Fruit fly (Drosophila melanogaster) whole organism, embryonic: ENCODE measurements around the gene elB.

ENCODE experiments used
- ATbp ChIP-seq: fragments of 200-800 bp; sonication (Bioruptor generic); optimal IDR thresholded peaks from 2 replicates; lab custom pipeline; 2017; ENCODE audit warnings: missing biosample characterization, mild to moderate bottlenecking, missing genetic modification characterization, missing genetic modification reagents
- Awh ChIP-seq: fragments of 200-800 bp; sonication (Bioruptor generic); IDR thresholded peaks from 2 replicates; pipeline ENCODE4, ENCODE4 v1.3.6; 2022; ENCODE audit warnings: missing biosample characterization, missing genetic modification characterization
- CG10543 ChIP-seq: fragments of 200-800 bp; sonication (Bioruptor generic); optimal IDR thresholded peaks from 3 replicates; lab custom pipeline; 2017; ENCODE audit warnings: missing biosample characterization, mild to moderate bottlenecking, missing genetic modification characterization, moderate library complexity
- CG14050 ChIP-seq: fragments of 200-800 bp; sonication (Bioruptor generic); IDR thresholded peaks from 3 replicates; pipeline ENCODE4 v1.3.6; 2022; ENCODE audit warnings: missing biosample characterization, missing genetic modification characterization
- CG1529 ChIP-seq: fragments of 200-800 bp; sonication (Bioruptor generic); optimal IDR thresholded peaks from 3 replicates; lab custom pipeline; 2018; ENCODE audit warnings: missing biosample characterization, missing genetic modification characterization
- CG4282 ChIP-seq: fragments of 200-800 bp; sonication (Bioruptor generic); optimal IDR thresholded peaks from 2 replicates; lab custom pipeline; 2016; ENCODE audit warnings: missing biosample characterization, missing genetic modification characterization
- CG5953 ChIP-seq: fragments of 200-800 bp; sonication (Bioruptor generic); IDR thresholded peaks from 2 replicates; pipeline ENCODE4 v1.3.6; 2022; ENCODE audit warnings: missing biosample characterization, missing genetic modification characterization
- CG6813 ChIP-seq: fragments of 200-800 bp; sonication (Bioruptor generic); optimal IDR thresholded peaks from 2 replicates; lab custom pipeline; 2017; ENCODE audit warnings: missing biosample characterization, missing genetic modification characterization, mild to moderate bottlenecking, moderate library complexity, missing genetic modification reagents
- CG7372 ChIP-seq: fragments of 200-800 bp; sonication (Bioruptor generic); IDR thresholded peaks from 2 replicates; pipeline ENCODE4 v1.3.6; 2022; ENCODE audit warnings: missing biosample characterization, missing genetic modification characterization
- CG7928 ChIP-seq: fragments of 200-800 bp; sonication (Bioruptor generic); optimal IDR thresholded peaks from 2 replicates; lab custom pipeline; 2017; ENCODE audit warnings: missing biosample characterization, mild to moderate bottlenecking, missing genetic modification characterization
- CG7963 ChIP-seq: fragments of 200-800 bp; sonication (Bioruptor generic); IDR thresholded peaks from 3 replicates; pipeline ENCODE4 v1.3.6; 2022; ENCODE audit warnings: missing biosample characterization, missing genetic modification characterization; ENCODE audit not compliant: partially characterized antibody
- CG8290 ChIP-seq, 3 experiments: fragments of 200-800 bp; sonication (Bioruptor generic); optimal IDR thresholded peaks; 2 replicates each; lab custom pipeline; 2016 to 2019; ENCODE audit warnings: missing biosample characterization in 3 of 3, missing genetic modification characterization in 3 of 3, mild to moderate bottlenecking in 2 of 3, moderate library complexity in 1 of 3
- CG8765 ChIP-seq: fragments of 200-800 bp; sonication (Bioruptor generic); IDR thresholded peaks from 2 replicates; pipeline ENCODE4 v1.3.6; 2022; ENCODE audit warnings: missing biosample characterization, missing genetic modification characterization
- Gug ChIP-seq: fragments of 200-800 bp; sonication (Bioruptor generic); IDR thresholded peaks from 4 replicates; pipeline ENCODE4 v1.3.6; 2022; ENCODE audit warnings: missing biosample characterization, missing genetic modification characterization
- HHEX ChIP-seq: fragments of 200-800 bp; sonication (Bioruptor generic); optimal IDR thresholded peaks from 3 replicates; lab custom pipeline; 2017; ENCODE audit warnings: missing biosample characterization, mild to moderate bottlenecking, missing genetic modification characterization, missing genetic modification reagents
- Lhr ChIP-seq: fragments of 200-800 bp; sonication (Bioruptor generic); optimal IDR thresholded peaks from 3 replicates; lab custom pipeline; 2017; ENCODE audit warnings: mild to moderate bottlenecking, missing biosample characterization, missing genetic modification reagents, missing genetic modification characterization
- Pdp1 ChIP-seq, 2 experiments: fragments of 200-800 bp; sonication (Bioruptor generic); optimal IDR thresholded peaks; 3 replicates each; lab custom pipeline; 2016; ENCODE audit warnings: missing biosample characterization in 2 of 2, missing genetic modification characterization in 2 of 2, mild to moderate bottlenecking in 1 of 2, moderate library complexity in 1 of 2
- Poxn ChIP-seq: fragments of 200-800 bp; sonication (Bioruptor generic); IDR thresholded peaks from 2 replicates; pipeline ENCODE4 v1.3.6; 2022; ENCODE audit warnings: missing biosample characterization, missing genetic modification characterization
- Sin3A ChIP-seq: fragments of >200 bp; optimal IDR thresholded peaks from 2 replicates; lab custom pipeline; 2018
- Six4 ChIP-seq: fragments of 200-800 bp; sonication (Bioruptor generic); optimal IDR thresholded peaks from 2 replicates; lab custom pipeline; 2016; ENCODE audit warnings: missing biosample characterization, missing genetic modification characterization
- Stat92E ChIP-seq, 3 experiments: fragments of >200 bp in 2 of 3; fragments of 200-800 bp in 1 of 3; sonication (Bioruptor generic) in 1 of 3; optimal IDR thresholded peaks; 2 replicates each; lab custom pipeline; 2017 to 2019; ENCODE audit warnings: missing biosample characterization in 3 of 3, missing genetic modification characterization in 3 of 3, mild to moderate bottlenecking in 1 of 3, moderate library complexity in 1 of 3
- YL-1 ChIP-seq: fragments of 200-800 bp; sonication (Bioruptor generic); optimal IDR thresholded peaks from 3 replicates; lab custom pipeline; 2017; ENCODE audit warnings: missing biosample characterization, mild to moderate bottlenecking, missing genetic modification characterization
- ap ChIP-seq: fragments of 200-800 bp; sonication (Bioruptor generic); IDR thresholded peaks from 2 replicates; pipeline ENCODE4 v1.3.6; 2022; ENCODE audit warnings: missing biosample characterization, missing genetic modification characterization
- chm ChIP-seq: fragments of 200-800 bp; sonication (Bioruptor generic); IDR thresholded peaks from 2 replicates; pipeline ENCODE4 v1.3.6; 2022; ENCODE audit warnings: missing biosample characterization, missing genetic modification characterization
- ci ChIP-seq: fragments of 200-800 bp; sonication (Bioruptor generic); IDR thresholded peaks from 3 replicates; pipeline ENCODE4 v1.3.6; 2022; ENCODE audit warnings: missing biosample characterization, missing genetic modification characterization
- fru ChIP-seq: fragments of >200 bp; optimal IDR thresholded peaks from 2 replicates; lab custom pipeline; 2017
- ftz-f1 ChIP-seq: fragments of 200-800 bp; sonication (Bioruptor generic); optimal IDR thresholded peaks from 2 replicates; lab custom pipeline; 2016; ENCODE audit warnings: missing biosample characterization, missing genetic modification characterization
- ham ChIP-seq: fragments of 200-800 bp; sonication (Bioruptor generic); IDR thresholded peaks from 2 replicates; pipeline ENCODE4 v1.3.6; 2022; ENCODE audit warnings: missing biosample characterization, missing genetic modification characterization
- kay ChIP-seq: fragments of 200-800 bp; sonication (Bioruptor generic); optimal IDR thresholded peaks from 2 replicates; lab custom pipeline; 2016; ENCODE audit warnings: missing biosample characterization, missing genetic modification characterization
- kni ChIP-seq: fragments of 200-800 bp; sonication (Bioruptor generic); optimal IDR thresholded peaks from 3 replicates; lab custom pipeline; 2017; ENCODE audit warnings: mild to moderate bottlenecking, missing biosample characterization, missing genetic modification reagents, missing genetic modification characterization
- mld ChIP-seq: fragments of 200-800 bp; sonication (Bioruptor generic); IDR thresholded peaks from 3 replicates; pipeline ENCODE4 v1.3.6; 2022; ENCODE audit warnings: missing biosample characterization, missing genetic modification characterization; ENCODE audit not compliant: partially characterized antibody
- prd ChIP-seq, 3 experiments: fragments of >200 bp in 2 of 3; fragments of 200-800 bp in 1 of 3; sonication (Bioruptor generic) in 1 of 3; optimal IDR thresholded peaks in 2 of 3; IDR thresholded peaks in 1 of 3; 2 replicates in 2 of 3; 3 replicates in 1 of 3; pipeline versions ENCODE4 v1.3.6 to Lab custom; 2017 to 2022; ENCODE audit warnings: missing biosample characterization in 1 of 3, missing genetic modification characterization in 1 of 3
- pum ChIP-seq: fragments of 200-800 bp; sonication (Bioruptor generic); optimal IDR thresholded peaks from 2 replicates; lab custom pipeline; 2016; ENCODE audit warnings: missing biosample characterization, missing genetic modification characterization
- sc ChIP-seq, 3 experiments: fragments of >200 bp in 2 of 3; fragments of 200-800 bp in 1 of 3; sonication (Bioruptor generic) in 1 of 3; optimal IDR thresholded peaks; 2 replicates in 2 of 3; 3 replicates in 1 of 3; lab custom pipeline; 2017; ENCODE audit warnings: mild to moderate bottlenecking in 1 of 3, missing biosample characterization in 1 of 3, missing genetic modification characterization in 1 of 3, missing genetic modification reagents in 1 of 3
- sd ChIP-seq: fragments of 200-800 bp; sonication (Bioruptor generic); optimal IDR thresholded peaks from 3 replicates; lab custom pipeline; 2018; ENCODE audit warnings: missing biosample characterization, mild to moderate bottlenecking, missing genetic modification characterization, moderate library complexity
- sens ChIP-seq: fragments of 200-800 bp; sonication (Bioruptor generic); peaks from one replicate; lab custom pipeline; 2016; ENCODE audit warnings: missing biosample characterization, missing genetic modification characterization
- shn ChIP-seq: fragments of 200-800 bp; sonication (Bioruptor generic); optimal IDR thresholded peaks from 3 replicates; lab custom pipeline; 2016; ENCODE audit warnings: missing biosample characterization, missing genetic modification characterization
- sima ChIP-seq: fragments of 200-800 bp; sonication (Bioruptor generic); optimal IDR thresholded peaks from 2 replicates; lab custom pipeline; 2016; ENCODE audit warnings: missing biosample characterization, missing genetic modification characterization
- sqz ChIP-seq: fragments of 200-800 bp; sonication (Bioruptor generic); optimal IDR thresholded peaks from 3 replicates; lab custom pipeline; 2018; ENCODE audit warnings: missing biosample characterization, mild to moderate bottlenecking, missing genetic modification characterization
- unc-4 ChIP-seq: fragments of 200-800 bp; sonication (Bioruptor generic); IDR thresholded peaks from 2 replicates; pipeline ENCODE4 v1.3.6; 2022; ENCODE audit warnings: missing biosample characterization, missing genetic modification characterization; ENCODE audit not compliant: partially characterized antibody
- unpg ChIP-seq: fragments of 200-800 bp; sonication (Bioruptor generic); optimal IDR thresholded peaks from 3 replicates; lab custom pipeline; 2018; ENCODE audit warnings: missing biosample characterization, mild to moderate bottlenecking, missing genetic modification characterization, moderate library complexity
- vvl ChIP-seq: fragments of 200-800 bp; sonication (Bioruptor generic); IDR thresholded peaks from 2 replicates; pipeline ENCODE4 v1.3.6; 2022; ENCODE audit warnings: missing biosample characterization, missing genetic modification characterization
- zf30C ChIP-seq: fragments of 200-800 bp; sonication (Bioruptor generic); optimal IDR thresholded peaks from 3 replicates; lab custom pipeline; 2018; ENCODE audit warnings: missing biosample characterization, mild to moderate bottlenecking, missing genetic modification characterization

Gene elB

DNA sequence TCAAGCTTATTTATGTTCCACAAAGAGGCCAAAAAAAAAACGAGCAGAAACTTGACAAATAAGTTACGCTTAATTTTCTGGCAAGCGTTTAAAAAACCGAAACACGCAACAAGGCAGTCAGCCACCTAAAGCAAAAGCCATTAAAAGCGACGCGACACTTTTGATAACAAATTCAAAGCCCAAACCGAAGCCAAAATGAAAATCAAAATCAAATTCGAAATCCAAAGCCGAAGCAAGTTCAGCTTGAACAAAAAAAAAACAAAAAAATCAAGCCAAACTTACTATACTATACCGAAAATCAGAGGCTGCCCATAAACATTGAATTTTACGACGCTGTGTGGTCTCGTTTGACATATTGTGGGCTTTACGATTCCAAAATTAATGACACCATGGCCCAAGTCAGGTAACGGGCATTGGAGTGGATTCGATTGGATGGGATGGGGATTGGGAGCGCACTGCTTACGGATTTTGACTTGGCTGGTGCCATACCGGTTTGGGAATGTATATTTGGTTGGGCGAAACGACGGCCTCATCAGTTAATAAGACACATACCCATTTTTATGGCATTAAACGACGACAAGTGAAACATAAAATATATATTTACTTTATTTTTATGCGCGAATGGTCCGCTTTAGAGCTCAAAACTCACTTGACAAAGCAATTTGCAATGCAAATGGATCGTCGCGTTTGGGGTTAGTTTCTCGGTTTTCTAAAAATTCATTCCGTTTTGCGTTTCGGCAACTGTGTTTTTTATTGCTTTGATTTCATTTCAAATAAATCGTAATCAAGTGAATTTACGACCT, 12.9 kb upstream of the elB start (continued):
- TF ChIP-seq ci = peak; percentile 58; the same call in 1 of the 3 replicates
- no peak for TF ChIP-seq CG7372 (GFP tag; lab: Robert Waterston, UW)
- no peak for TF ChIP-seq CG14050 (GFP tag; lab: Robert Waterston, UW)
- TF ChIP-seq CG7963 (GFP tag; lab: Robert Waterston, UW) = no peak
- TF ChIP-seq Awh (GFP tag; lab: Robert Waterston, UW) = peak; percentile 77
- peak; percentile 76 for TF ChIP-seq sqz (GFP tag; lab: Kevin White, UChicago)
- no peak for TF ChIP-seq fru (lab: Kevin White, UChicago)
- no peak for TF ChIP-seq Stat92E (GFP tag; optimal IDR thresholded peaks at IDR 0.05; lab: Kevin White, UChicago)
- TF ChIP-seq Sin3A (lab: Kevin White, UChicago) = no peak
- TF ChIP-seq prd (optimal IDR thresholded peaks at IDR 0.05; lab: Kevin White, UChicago) = no peak
- no peak for TF ChIP-seq prd (GFP tag; IDR thresholded peaks at IDR 0.05; lab: Robert Waterston, UW)
- TF ChIP-seq Gug (GFP tag; lab: Robert Waterston, UW) = no peak
- TF ChIP-seq CG10543 (GFP tag; lab: Kevin White, UChicago) = peak; percentile 67
- no peak for TF ChIP-seq shn (GFP tag; lab: Kevin White, UChicago)
- peak; percentile 88 for TF ChIP-seq vvl (GFP tag; lab: Robert Waterston, UW)
- no peak for TF ChIP-seq YL-1 (GFP tag; lab: Kevin White, UChicago)
- no peak for TF ChIP-seq Six4
- no peak for TF ChIP-seq sc (optimal IDR thresholded peaks at IDR 0.05; lab: Kevin White, UChicago)
- no peak for TF ChIP-seq sc (GFP tag; optimal IDR thresholded peaks at IDR 0.05; lab: Kevin White, UChicago)
- peak; percentile 6 for TF ChIP-seq ATbp (GFP tag; lab: Kevin White, UChicago)
- TF ChIP-seq kni (GFP tag; lab: Kevin White, UChicago) = peak; percentile 80
- TF ChIP-seq mld (GFP tag; lab: Robert Waterston, UW) = no peak
- no peak for TF ChIP-seq ham (GFP tag; lab: Robert Waterston, UW)
- peak; percentile 38 for TF ChIP-seq sens (GFP tag; lab: Kevin White, UChicago)
- no peak for TF ChIP-seq CG6813
- peak; percentile 17; the same call in 1 of the 2 replicates for TF ChIP-seq chm (GFP tag; lab: Robert Waterston, UW)
- TF ChIP-seq ftz-f1 (GFP tag; lab: Kevin White, UChicago) = no peak
- no peak for TF ChIP-seq CG8765 (GFP tag; lab: Robert Waterston, UW)
- no peak for TF ChIP-seq CG4282
- TF ChIP-seq sima (GFP tag; lab: Kevin White, UChicago) = no peak
- TF ChIP-seq CG5953 (GFP tag; lab: Robert Waterston, UW) = no peak
- TF ChIP-seq unc-4 (GFP tag; lab: Robert Waterston, UW) = no peak
- no peak for TF ChIP-seq Lhr (GFP tag; lab: Kevin White, UChicago)
- TF ChIP-seq Pdp1 (GFP tag; optimal IDR thresholded peaks at IDR 0.05; lab: Kevin White, UChicago) = peak in 1 of 2 experiments; percentile 16
- TF ChIP-seq CG8290 (GFP tag; optimal IDR thresholded peaks at IDR 0.05; lab: Kevin White, UChicago) = no peak
- TF ChIP-seq CG8290 (tag; optimal IDR thresholded peaks at IDR 0.05; lab: Kevin White, UChicago) = peak in 1 of 2 experiments; percentile 24
- TF ChIP-seq pum = no peak
- no peak for TF ChIP-seq zf30C (GFP tag; lab: Kevin White, UChicago)
- TF ChIP-seq CG7928 (GFP tag; lab: Kevin White, UChicago) = no peak
- TF ChIP-seq HHEX (GFP tag; lab: Kevin White, UChicago) = no peak
- TF ChIP-seq unpg (GFP tag; lab: Kevin White, UChicago) = no peak
- peak; percentile 63 for TF ChIP-seq sd (tag; lab: Kevin White, UChicago)
- no peak for TF ChIP-seq kay (GFP tag; lab: Kevin White, UChicago)
- TF ChIP-seq CG1529 = no peak
- no peak for TF ChIP-seq ap (GFP tag; lab: Robert Waterston, UW)
- TF ChIP-seq Poxn = no peak
- TF ChIP-seq, all 482 proteins: peak for 25
